Fruit fly (Drosophila melanogaster) whole organism, prepupa: Measurements from ENCODE around the gene Oatp33Eb.

ENCODE experiments used
- CG16779 ChIP-seq: fragments of 200-800 bp; sonication (Bioruptor generic); optimal IDR thresholded peaks from 3 replicates; lab custom pipeline; 2017; ENCODE audit warnings: missing biosample characterization, mild to moderate bottlenecking, missing genetic modification characterization
- CG6792 ChIP-seq: fragments of 200-800 bp; sonication (Bioruptor generic); optimal IDR thresholded peaks from 3 replicates; lab custom pipeline; 2016; ENCODE audit warnings: missing biosample characterization, missing genetic modification characterization
- Hr39 ChIP-seq: fragments of 200-800 bp; sonication (Bioruptor generic); optimal IDR thresholded peaks from 2 replicates; lab custom pipeline; 2016; ENCODE audit warnings: missing biosample characterization, missing genetic modification characterization
- Sox15 ChIP-seq: fragments of 200-800 bp; sonication (Bioruptor generic); optimal IDR thresholded peaks from 3 replicates; lab custom pipeline; 2016; ENCODE audit warnings: missing biosample characterization, missing genetic modification characterization
- net ChIP-seq: fragments of 200-800 bp; sonication (Bioruptor generic); optimal IDR thresholded peaks from 3 replicates; lab custom pipeline; 2016; ENCODE audit warnings: missing biosample characterization, missing genetic modification characterization

DNA sequence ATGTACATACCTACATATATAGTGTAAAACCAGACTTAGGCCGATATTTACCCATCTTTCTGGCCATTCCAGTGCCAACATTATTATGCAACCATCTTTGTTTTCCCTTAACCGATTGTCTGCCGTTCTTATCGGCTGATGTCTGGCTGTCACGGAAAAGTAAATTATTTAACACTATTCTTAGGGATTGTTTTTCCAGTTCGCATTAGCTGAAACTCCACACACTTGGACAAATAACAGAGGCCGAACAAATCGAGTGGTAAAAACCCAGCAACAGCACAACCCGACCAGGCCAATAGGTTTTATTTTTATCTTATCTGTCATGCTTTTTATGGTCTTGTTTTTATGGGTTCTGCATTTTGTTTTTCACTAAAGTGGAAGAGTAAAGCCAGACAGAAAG is 25.3 kb downstream of the Oatp33Eb start:
- TF ChIP-seq Hr39 (GFP tag; lab: Kevin White, UChicago) (no peak), CG16779 (no peak), CG6792 (no peak), net (no peak), Sox15 (GFP tag; lab: Kevin White, UChicago) (no peak)
